Worm (Caenorhabditis elegans) whole organism, L4/young adult: ENCODE data around the gene cul-6.

ENCODE experiments used
- W03F9.2 ChIP-seq: fragments of 150-350 bp; optimal IDR thresholded peaks from 2 replicates; lab custom pipeline; 2014; ENCODE audit warnings: missing biosample characterization, missing genetic modification characterization
- dao-5 ChIP-seq: sonication (generic microtip); optimal IDR thresholded peaks from 2 replicates; lab custom pipeline; 2016; ENCODE audit warnings: missing genotype, missing genetic modification characterization, moderate library complexity, missing compliant biosample characterization
- him-1 ChIP-seq: sonication (generic microtip); optimal IDR thresholded peaks from 2 replicates; lab custom pipeline; 2016; ENCODE audit warnings: missing genotype, missing genetic modification reagents, missing genetic modification characterization, missing compliant biosample characterization

- TF ChIP-seq him-1 (tag; lab: Kevin White, UChicago) (no peak), dao-5 (tag; lab: Kevin White, UChicago) (no peak), W03F9.2 (tag; lab: Kevin White, UChicago) (no peak)
Measured at ce11 chrIV:12581046-12581445, 9.2 kb downstream of the cul-6 start, which contains the start of gene K08E7.6.
